Worm (Caenorhabditis elegans) whole organism, midembryonic: ENCODE results near the gene str-261.

ENCODE experiments used
- T22C8.4 ChIP-seq: fragments of 200-800 bp; sonication (Bioruptor generic); IDR thresholded peaks from 2 replicates; pipeline ENCODE4 v1.3.6; 2022; ENCODE audit warnings: missing genetic modification characterization, missing compliant biosample characterization
- cog-1 ChIP-seq: sonication (generic microtip); optimal IDR thresholded peaks from 2 replicates; lab custom pipeline; 2016; ENCODE audit warnings: missing genetic modification characterization, missing compliant biosample characterization
- flt-1 ChIP-seq: fragments of 200-800 bp; sonication (Bioruptor generic); IDR thresholded peaks from 2 replicates; pipeline ENCODE4 v1.3.6; 2022; ENCODE audit warnings: missing genetic modification characterization, missing compliant biosample characterization
- med-1 ChIP-seq: sonication (generic microtip); optimal IDR thresholded peaks from 2 replicates; lab custom pipeline; 2017; ENCODE audit warnings: missing genetic modification characterization, mild to moderate bottlenecking, missing compliant biosample characterization, antibody characterized with exemption, missing genetic modification reagents; ENCODE audit not compliant: insufficient read depth
- ref-1 ChIP-seq: fragments of 200-800 bp; sonication (Bioruptor generic); conservative IDR thresholded peaks from 2 replicates; pipeline ENCODE4 v1.3.6; 2022; ENCODE audit warnings: missing genetic modification reagents, missing genetic modification characterization, missing compliant biosample characterization

- TF ChIP-seq flt-1 (GFP tag; lab: Robert Waterston, UW) (no peak), ref-1 (no peak), med-1 (GFP tag; lab: Kevin White, UChicago) (no peak), T22C8.4 (no peak), cog-1 (no peak)
Measured at ce11 chrIII:11046549-11046948, 27.8 kb upstream of the str-261 start.
